Fruit fly (Drosophila melanogaster) whole organism, wandering third instar larva: ENCODE measurements around the gene mRpS30.

Source experiments
- CG9705 ChIP-seq: fragments of 200-800 bp; sonication (Bioruptor generic); optimal IDR thresholded peaks from 2 replicates; lab custom pipeline; 2018; ENCODE audit warnings: missing biosample characterization, mild to moderate bottlenecking, missing genetic modification characterization
- Hnf4 ChIP-seq: fragments of 200-800 bp; sonication (Bioruptor generic); optimal IDR thresholded peaks from 2 replicates; lab custom pipeline; 2016; ENCODE audit warnings: missing biosample characterization, mild to moderate bottlenecking, missing genetic modification characterization
- Hr83 ChIP-seq: fragments of 200-300 bp; sonication (Bioruptor generic); optimal IDR thresholded peaks from 2 replicates; lab custom pipeline; 2016; ENCODE audit warnings: missing biosample characterization, mild to moderate bottlenecking, missing genetic modification characterization, moderate library complexity; ENCODE audit not compliant: poor library complexity, severe bottlenecking
- Rel ChIP-seq, 2 experiments: fragments of 200-800 bp; sonication (Bioruptor generic) in 1 of 2; optimal IDR thresholded peaks; 2 replicates in 1 of 2; 3 replicates in 1 of 2; lab custom pipeline; 2016 to 2019; ENCODE audit warnings: mild to moderate bottlenecking in 2 of 2, missing biosample characterization in 2 of 2, missing genetic modification characterization in 2 of 2, moderate library complexity in 1 of 2
- brk ChIP-seq: fragments of 200-800 bp; sonication (Bioruptor generic); optimal IDR thresholded peaks from 2 replicates; lab custom pipeline; 2016; ENCODE audit warnings: missing biosample characterization, mild to moderate bottlenecking, missing genetic modification characterization
- ey ChIP-seq: fragments of 200-800 bp; sonication (Bioruptor generic); optimal IDR thresholded peaks from 2 replicates; lab custom pipeline; 2016; ENCODE audit warnings: missing biosample characterization, missing genetic modification characterization
- foxo ChIP-seq, 2 experiments: fragments of 200-800 bp; sonication (Bioruptor generic); optimal IDR thresholded peaks; 2 replicates in 1 of 2; 3 replicates in 1 of 2; lab custom pipeline; 2016 to 2017; ENCODE audit warnings: missing biosample characterization in 2 of 2, missing genetic modification characterization in 2 of 2
- fru ChIP-seq: fragments of 200-800 bp; sonication (Bioruptor generic); optimal IDR thresholded peaks from 3 replicates; lab custom pipeline; 2016; ENCODE audit warnings: missing biosample characterization, mild to moderate bottlenecking, missing genetic modification characterization
- h ChIP-seq: fragments of 200-800 bp; sonication (Bioruptor generic); optimal IDR thresholded peaks from 3 replicates; lab custom pipeline; 2016; ENCODE audit warnings: missing biosample characterization, mild to moderate bottlenecking, missing genetic modification characterization
- jim ChIP-seq: fragments of 175-275, 200-325 bp; sonication (Bioruptor generic); optimal IDR thresholded peaks from 2 replicates; lab custom pipeline; 2016; ENCODE audit warnings: missing biosample characterization, mild to moderate bottlenecking, missing genetic modification characterization
- psq ChIP-seq: fragments of 200-800 bp; sonication (Bioruptor generic); optimal IDR thresholded peaks from 3 replicates; lab custom pipeline; 2017; ENCODE audit warnings: missing biosample characterization, mild to moderate bottlenecking, missing genetic modification characterization, moderate library complexity
- rgr ChIP-seq: fragments of 200-800 bp; sonication (Bioruptor generic); optimal IDR thresholded peaks from 3 replicates; lab custom pipeline; 2016; ENCODE audit warnings: missing biosample characterization, mild to moderate bottlenecking, missing genetic modification characterization
- sv ChIP-seq: fragments of 200-800 bp; sonication (Bioruptor generic); optimal IDR thresholded peaks from 3 replicates; lab custom pipeline; 2016; ENCODE audit warnings: missing biosample characterization, missing genetic modification characterization
- tai ChIP-seq: sonication (Bioruptor generic); optimal IDR thresholded peaks from 2 replicates; lab custom pipeline; 2016; ENCODE audit warnings: missing biosample characterization, missing genetic modification characterization
- woc ChIP-seq: sonication (Bioruptor generic); optimal IDR thresholded peaks from 2 replicates; lab custom pipeline; 2016; ENCODE audit warnings: missing biosample characterization, mild to moderate bottlenecking, missing genetic modification characterization

Gene mRpS30

dm6 chrX:15835393-15835792 is 49.5 kb downstream of the mRpS30 start, which contains the start of gene Chc:
Gene Chc (minus strand): TSS chrX:15835490.
- TF ChIP-seq brk (GFP tag; lab: Kevin White, UChicago), result peak; percentile 50
- TF ChIP-seq Hnf4, result peak; percentile 55
- no peak for TF ChIP-seq fru
- TF ChIP-seq foxo (GFP tag; optimal IDR thresholded peaks at IDR 0.05; lab: Kevin White, UChicago), result peak in 1 of 2 experiments; percentile 16
- peak; percentile 21 for TF ChIP-seq Hr83 (GFP tag; lab: Kevin White, UChicago)
- no peak for TF ChIP-seq CG9705 (GFP tag; lab: Kevin White, UChicago)
- peak; percentile 20 for TF ChIP-seq jim (GFP tag; lab: Kevin White, UChicago)
- peak; percentile 49 for TF ChIP-seq woc (GFP tag; lab: Kevin White, UChicago)
- TF ChIP-seq Rel (GFP tag; optimal IDR thresholded peaks at IDR 0.05; lab: Kevin White, UChicago), result no peak
- no peak for TF ChIP-seq Rel (tag; optimal IDR thresholded peaks at IDR 0.05; lab: Kevin White, UChicago)
- peak; percentile 36 for TF ChIP-seq rgr (GFP tag; lab: Kevin White, UChicago)
- peak; percentile 9 for TF ChIP-seq h (GFP tag; lab: Kevin White, UChicago)
- TF ChIP-seq psq, result no peak
- peak; percentile 72 for TF ChIP-seq tai
- no peak for TF ChIP-seq sv (GFP tag; lab: Kevin White, UChicago)

dm6 chrX:15837530-15837929 is 51.7 kb downstream of the mRpS30 start, which contains the start of gene CG8565:
Gene CG8565 (plus strand): TSS chrX:15837830.
- TF ChIP-seq sv (GFP tag; lab: Kevin White, UChicago) (no peak), ey (GFP tag; lab: Kevin White, UChicago) (no peak)
